Fruit fly (Drosophila melanogaster): ENCODE data around the gene if.

dm6 chrX:16750712-16751578, 32.3 kb downstream of the if start:
- TF ChIP-seq CG8478 (optimal IDR thresholded peaks at IDR 0.05) (no peak), CTCF (optimal IDR thresholded peaks at IDR 0.05) (no peak)

Measured in S2 (cell line).